Fruit fly (Drosophila melanogaster): Measurements from ENCODE around the gene Bhmt.

The Bhmt gene

DNA sequence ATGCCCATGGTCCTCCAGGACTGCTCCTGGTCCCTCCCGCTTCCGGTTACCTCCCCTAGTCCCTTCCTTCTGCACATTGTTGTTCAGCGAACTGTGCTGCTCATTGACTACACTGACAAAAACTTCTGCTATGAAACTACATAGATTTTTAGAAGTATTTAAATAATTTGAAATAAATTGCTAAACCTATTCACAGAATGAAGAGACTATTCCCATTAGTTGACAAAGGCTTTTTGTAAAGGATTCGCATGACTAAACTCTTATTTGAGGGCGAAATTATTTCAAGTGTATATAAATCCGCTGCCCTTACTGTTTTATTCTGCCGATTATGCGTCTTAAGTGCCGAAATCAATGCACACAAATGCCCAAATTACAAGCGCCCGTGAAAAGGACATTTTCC, 35.9 kb downstream of the Bhmt start:
- no peak for TF ChIP-seq ovo (GFP tag; optimal IDR thresholded peaks at IDR 0.05)
- no peak for TF ChIP-seq tj (GFP tag; optimal IDR thresholded peaks at IDR 0.05)
- TF ChIP-seq Clk (GFP tag; optimal IDR thresholded peaks at IDR 0.05) = no peak
- no peak for TF ChIP-seq CG12768 (GFP tag; optimal IDR thresholded peaks at IDR 0.05)
- no peak for TF ChIP-seq CG14711 (tag; optimal IDR thresholded peaks at IDR 0.05)
- TF ChIP-seq pad (GFP tag; optimal IDR thresholded peaks at IDR 0.05) = no peak

- TF ChIP-seq cic (GFP tag; optimal IDR thresholded peaks at IDR 0.05) (no peak), kay (GFP tag; ENCODE audit: borderline replicate concordance) (no peak), CG5204 (GFP tag; optimal IDR thresholded peaks at IDR 0.05) (no peak)
Measured at dm6 chr2L:18919474-18919873, 37.6 kb downstream of the Bhmt start.

DNA sequence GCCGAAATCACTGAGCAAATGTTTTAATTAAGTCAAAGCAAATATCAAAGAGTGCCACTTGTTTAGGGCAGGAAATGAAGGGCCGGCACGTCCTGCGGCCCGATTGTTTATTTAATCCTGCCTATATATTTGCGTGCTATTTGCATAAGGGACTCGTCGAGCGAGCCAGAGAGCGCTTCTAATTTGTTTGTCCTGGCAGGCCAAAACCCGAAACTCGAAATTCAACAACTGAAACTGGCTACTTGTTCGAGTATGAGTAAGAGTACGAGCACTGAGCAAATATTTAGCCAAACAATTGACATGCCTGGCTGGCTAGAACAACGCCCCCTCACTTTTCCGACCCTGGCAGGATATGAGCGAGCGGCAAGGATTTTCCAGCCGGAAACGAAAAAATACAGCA, 39.5 kb downstream of the Bhmt start:
- TF ChIP-seq Hr96 (GFP tag; optimal IDR thresholded peaks at IDR 0.05) (no peak), toe (GFP tag; optimal IDR thresholded peaks at IDR 0.05) (no peak), CG7045 (GFP tag; optimal IDR thresholded peaks at IDR 0.05) (no peak), pad (GFP tag; optimal IDR thresholded peaks at IDR 0.05) (no peak), CG14711 (tag; optimal IDR thresholded peaks at IDR 0.05) (no peak), cic (GFP tag; optimal IDR thresholded peaks at IDR 0.05) (no peak), ovo (GFP tag; optimal IDR thresholded peaks at IDR 0.05) (no peak), Crg-1 (GFP tag; optimal IDR thresholded peaks at IDR 0.05) (no peak), bab1 (GFP tag; optimal IDR thresholded peaks at IDR 0.05) (no peak), CG7101 (tag; optimal IDR thresholded peaks at IDR 0.05) (no peak), tj (GFP tag; optimal IDR thresholded peaks at IDR 0.05) (no peak)

dm6 chr2L:18914829-18915228, 42.3 kb downstream of the Bhmt start:
- TF ChIP-seq kay (GFP tag; ENCODE audit: borderline replicate concordance) = no peak
- TF ChIP-seq CG12768 (GFP tag; optimal IDR thresholded peaks at IDR 0.05) = no peak
- TF ChIP-seq CG14711 (tag; optimal IDR thresholded peaks at IDR 0.05) = no peak
- no peak for TF ChIP-seq ovo (GFP tag; optimal IDR thresholded peaks at IDR 0.05)
- TF ChIP-seq Crg-1 (GFP tag; optimal IDR thresholded peaks at IDR 0.05) = no peak
- TF ChIP-seq Hr96 (GFP tag; optimal IDR thresholded peaks at IDR 0.05) = no peak
- no peak for TF ChIP-seq CG11617 (GFP tag; optimal IDR thresholded peaks at IDR 0.05)
- TF ChIP-seq pad (GFP tag; optimal IDR thresholded peaks at IDR 0.05) = no peak

DNA sequence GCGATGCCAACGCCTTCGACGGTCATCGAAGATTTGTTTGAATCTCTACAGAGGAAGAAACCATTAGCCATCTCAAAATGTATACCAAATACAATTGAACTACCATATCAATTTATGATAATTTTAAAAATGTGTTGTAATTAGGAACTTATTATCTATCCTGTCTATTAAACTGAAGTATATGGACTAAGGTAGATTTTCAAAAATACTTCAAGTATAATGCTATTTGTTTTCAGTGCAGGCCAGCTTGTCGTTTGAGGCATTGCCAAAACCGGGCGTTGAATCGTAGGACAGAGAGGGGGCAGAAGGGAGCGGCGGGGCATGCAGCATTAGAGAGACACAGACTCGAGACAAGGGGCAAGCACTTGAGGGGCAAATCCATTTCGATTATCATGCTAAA, 49.6 kb downstream of the Bhmt start:
- TF ChIP-seq CG12768 (GFP tag; optimal IDR thresholded peaks at IDR 0.05) = no peak
- no peak for TF ChIP-seq CG14711 (tag; optimal IDR thresholded peaks at IDR 0.05)
- no peak for TF ChIP-seq cnc (optimal IDR thresholded peaks at IDR 0.05)
- TF ChIP-seq Hr96 (GFP tag; optimal IDR thresholded peaks at IDR 0.05) = no peak
- no peak for TF ChIP-seq bab1 (GFP tag; optimal IDR thresholded peaks at IDR 0.05)
- TF ChIP-seq CG33017 (tag; optimal IDR thresholded peaks at IDR 0.05) = no peak
- TF ChIP-seq toe (GFP tag; optimal IDR thresholded peaks at IDR 0.05) = no peak
- TF ChIP-seq CG1620 (GFP tag; optimal IDR thresholded peaks at IDR 0.05) = no peak
- TF ChIP-seq Mnt (GFP tag; optimal IDR thresholded peaks at IDR 0.05) = no peak
- no peak for TF ChIP-seq tj (GFP tag; optimal IDR thresholded peaks at IDR 0.05)
- TF ChIP-seq Clk (GFP tag; optimal IDR thresholded peaks at IDR 0.05) = no peak
- no peak for TF ChIP-seq kay (GFP tag; ENCODE audit: borderline replicate concordance)
- no peak for TF ChIP-seq ovo (GFP tag; optimal IDR thresholded peaks at IDR 0.05)
- no peak for TF ChIP-seq CG7101 (tag; optimal IDR thresholded peaks at IDR 0.05)
- TF ChIP-seq cic (GFP tag; optimal IDR thresholded peaks at IDR 0.05) = no peak
- no peak for TF ChIP-seq pad (GFP tag; optimal IDR thresholded peaks at IDR 0.05)

DNA sequence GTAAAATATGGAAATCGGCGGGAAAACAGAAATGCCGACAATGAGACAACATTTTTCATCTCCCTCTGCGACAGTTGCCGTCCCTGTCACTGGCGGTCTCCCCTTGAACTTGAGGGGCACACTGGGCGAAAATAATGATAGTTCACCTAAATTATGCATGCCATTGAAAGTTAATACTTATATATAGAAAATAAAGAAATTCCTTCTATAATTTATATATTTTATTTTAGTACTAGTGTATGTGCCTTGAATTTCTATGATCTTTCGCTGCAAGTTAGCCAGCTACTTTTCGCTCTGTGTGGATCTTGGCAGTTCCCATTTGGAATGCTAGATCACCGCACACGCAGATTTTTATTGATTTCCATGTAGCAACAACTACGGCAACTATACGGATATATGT, 50.5 kb downstream of the Bhmt start:
- TF ChIP-seq CG14711 (tag; optimal IDR thresholded peaks at IDR 0.05) (no peak), CG5204 (GFP tag; optimal IDR thresholded peaks at IDR 0.05) (no peak), Mnt (GFP tag; optimal IDR thresholded peaks at IDR 0.05) (no peak), Clk (GFP tag; optimal IDR thresholded peaks at IDR 0.05) (no peak)
